Worm (Caenorhabditis elegans) whole organism, late embryonic: Measurements from ENCODE around the gene egl-36.
A peak's percentile ranks its signal among the peaks of the same experiment; 100 is the strongest.

Experiments used
- K02D7.2 ChIP-seq: sonication (generic microtip); optimal IDR thresholded peaks from 2 replicates; lab custom pipeline; 2017; ENCODE audit warnings: mild to moderate bottlenecking, missing genetic modification characterization, missing compliant biosample characterization
- K09A11.1 ChIP-seq: sonication (generic microtip); optimal IDR thresholded peaks from 2 replicates; lab custom pipeline; 2017; ENCODE audit warnings: antibody characterized with exemption, mild to moderate bottlenecking, missing genetic modification characterization, missing compliant biosample characterization; ENCODE audit not compliant: insufficient read depth
- ama-1 ChIP-seq: fragments of 150-350 bp; optimal IDR thresholded peaks from 2 replicates; lab custom pipeline; 2014
- ceh-48 ChIP-seq: sonication (generic microtip); optimal IDR thresholded peaks from 2 replicates; lab custom pipeline; 2016; ENCODE audit warnings: missing genetic modification characterization, inconsistent platforms, missing compliant biosample characterization
- elt-2 ChIP-seq: sonication (generic microtip); optimal IDR thresholded peaks from 2 replicates; lab custom pipeline; 2016; ENCODE audit warnings: missing genetic modification reagents, missing genetic modification characterization, missing compliant biosample characterization
- fax-1 ChIP-seq: sonication (generic microtip); optimal IDR thresholded peaks from 2 replicates; lab custom pipeline; 2016; ENCODE audit warnings: missing genotype, missing genetic modification characterization, missing compliant biosample characterization
- hlh-30 ChIP-seq: sonication (generic microtip); optimal IDR thresholded peaks from 2 replicates; lab custom pipeline; 2017; ENCODE audit warnings: antibody characterized with exemption, missing genetic modification characterization, missing compliant biosample characterization; ENCODE audit not compliant: insufficient read depth
- lin-11 ChIP-seq: fragments of 200-800 bp; sonication (Bioruptor generic); optimal IDR thresholded peaks from 2 replicates; lab custom pipeline; 2018; ENCODE audit warnings: mild to moderate bottlenecking, missing genetic modification characterization, missing compliant biosample characterization
- nfya-1 ChIP-seq: sonication (generic microtip); optimal IDR thresholded peaks from 2 replicates; lab custom pipeline; 2017; ENCODE audit warnings: missing genetic modification characterization, mild to moderate bottlenecking, missing compliant biosample characterization, antibody characterized with exemption, moderate library complexity
- nhr-11 ChIP-seq: fragments of 150-350 bp; optimal IDR thresholded peaks from 2 replicates; lab custom pipeline; 2014; ENCODE audit warnings: missing biosample characterization, missing genetic modification characterization
- pha-4 ChIP-seq: fragments of 150-350 bp; optimal IDR thresholded peaks from 2 replicates; lab custom pipeline; 2018; ENCODE audit warnings: missing biosample characterization, missing genetic modification reagents, missing genetic modification characterization
- pqm-1 ChIP-seq: sonication (generic microtip); optimal IDR thresholded peaks from 2 replicates; lab custom pipeline; 2016; ENCODE audit warnings: missing genetic modification characterization, missing compliant biosample characterization
- zip-5 ChIP-seq: sonication (generic microtip); optimal IDR thresholded peaks from 2 replicates; lab custom pipeline; 2016; ENCODE audit warnings: missing genetic modification characterization, missing compliant biosample characterization

DNA sequence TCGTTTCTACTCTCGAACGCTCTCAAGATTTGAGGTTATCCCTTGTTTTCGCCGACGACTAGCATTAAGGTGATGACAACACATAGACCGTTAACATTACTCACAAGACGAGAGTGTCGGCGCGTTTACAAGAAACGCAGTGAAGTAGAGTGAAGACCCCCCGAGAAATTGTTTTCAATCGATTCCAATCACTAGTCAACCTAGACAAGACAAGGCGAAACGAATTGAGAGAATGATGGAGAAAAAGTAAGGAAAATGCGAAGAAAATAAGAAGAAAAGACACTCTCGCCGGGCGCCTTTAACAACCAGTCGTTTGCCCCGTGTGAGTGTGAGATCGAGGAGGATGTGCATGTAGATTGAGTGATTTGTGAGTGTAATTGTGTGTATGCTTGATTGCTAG is 49.6 kb upstream of the egl-36 start:
- TF ChIP-seq elt-2 (no peak), nhr-11 (tag; lab: Kevin White, UChicago) (no peak), nfya-1 (tag; lab: Kevin White, UChicago) (peak; percentile 10), K02D7.2 (tag; lab: Kevin White, UChicago) (no peak), lin-11 (tag; lab: Kevin White, UChicago) (no peak), ceh-48 (no peak), pqm-1 (no peak), fax-1 (no peak), K09A11.1 (no peak), zip-5 (tag; lab: Kevin White, UChicago) (no peak), pha-4 (tag; lab: Kevin White, UChicago) (no peak), hlh-30 (no peak), ama-1 (no peak)
